Worm (Caenorhabditis elegans) whole organism, late embryonic: ENCODE data around the gene srsy-1.

ENCODE experiments used
- C08G9.2 ChIP-seq: sonication (generic microtip); optimal IDR thresholded peaks from 2 replicates; lab custom pipeline; 2016; ENCODE audit warnings: mild to moderate bottlenecking, missing genetic modification characterization, moderate library complexity, missing compliant biosample characterization
- ahr-1 ChIP-seq: sonication (generic microtip); optimal IDR thresholded peaks from 2 replicates; lab custom pipeline; 2016; ENCODE audit warnings: missing genetic modification characterization, missing compliant biosample characterization
- ceh-14 ChIP-seq: sonication (generic microtip); optimal IDR thresholded peaks from 2 replicates; lab custom pipeline; 2016; ENCODE audit warnings: missing genotype, missing genetic modification characterization, missing compliant biosample characterization
- ceh-2 ChIP-seq: sonication (generic microtip); optimal IDR thresholded peaks from 2 replicates; lab custom pipeline; 2016; ENCODE audit warnings: missing genotype, missing genetic modification characterization, missing compliant biosample characterization
- ceh-30 ChIP-seq: fragments of 150-350 bp; optimal IDR thresholded peaks from 2 replicates; lab custom pipeline; 2014; ENCODE audit warnings: missing biosample characterization, missing genetic modification characterization
- ceh-34 ChIP-seq: sonication (generic microtip); optimal IDR thresholded peaks from 2 replicates; lab custom pipeline; 2016; ENCODE audit warnings: mild to moderate bottlenecking, missing genetic modification characterization, missing compliant biosample characterization
- ceh-45 ChIP-seq: fragments of 200-800 bp; sonication (Bioruptor generic); IDR thresholded peaks from 2 replicates; pipeline ENCODE4 v1.3.6; 2022; ENCODE audit warnings: missing genetic modification reagents, missing genetic modification characterization, missing compliant biosample characterization
- ceh-6 ChIP-seq: fragments of 200-800 bp; sonication (Bioruptor generic); optimal IDR thresholded peaks from 2 replicates; lab custom pipeline; 2018; ENCODE audit warnings: mild to moderate bottlenecking, missing genetic modification characterization, missing compliant biosample characterization
- che-1 ChIP-seq: sonication (generic microtip); optimal IDR thresholded peaks from 2 replicates; lab custom pipeline; 2016; ENCODE audit warnings: mild to moderate bottlenecking, missing genetic modification characterization, missing compliant biosample characterization
- eyg-1 ChIP-seq: sonication (generic microtip); optimal IDR thresholded peaks from 2 replicates; lab custom pipeline; 2016; ENCODE audit warnings: missing genotype, missing genetic modification characterization, missing compliant biosample characterization
- fkh-10 ChIP-seq: fragments of 150-350 bp; optimal IDR thresholded peaks from 2 replicates; lab custom pipeline; 2014; ENCODE audit warnings: missing biosample characterization, missing genetic modification reagents, missing genetic modification characterization
- fkh-6 ChIP-seq: sonication (generic microtip); optimal IDR thresholded peaks from 2 replicates; lab custom pipeline; 2016; ENCODE audit warnings: missing genetic modification characterization, missing compliant biosample characterization
- gmeb-2 ChIP-seq: sonication (generic microtip); optimal IDR thresholded peaks from 2 replicates; lab custom pipeline; 2016; ENCODE audit warnings: missing genetic modification characterization, inconsistent platforms, missing compliant biosample characterization
- hlh-13 ChIP-seq: fragments of 200-800 bp; sonication (Bioruptor generic); optimal IDR thresholded peaks from 2 replicates; lab custom pipeline; 2018; ENCODE audit warnings: mild to moderate bottlenecking, missing genetic modification characterization, missing compliant biosample characterization
- hlh-15 ChIP-seq: sonication (generic microtip); optimal IDR thresholded peaks from 2 replicates; lab custom pipeline; 2016; ENCODE audit warnings: missing genetic modification characterization, missing compliant biosample characterization
- hlh-30 ChIP-seq: sonication (generic microtip); optimal IDR thresholded peaks from 2 replicates; lab custom pipeline; 2017; ENCODE audit warnings: antibody characterized with exemption, missing genetic modification characterization, missing compliant biosample characterization; ENCODE audit not compliant: insufficient read depth
- hlh-6 ChIP-seq: sonication (generic microtip); optimal IDR thresholded peaks from 2 replicates; lab custom pipeline; 2016; ENCODE audit warnings: missing genotype, missing genetic modification characterization, missing compliant biosample characterization
- hlh-8 ChIP-seq: sonication (generic microtip); optimal IDR thresholded peaks from 2 replicates; lab custom pipeline; 2016; ENCODE audit warnings: missing genotype, missing genetic modification characterization, missing compliant biosample characterization
- lin-11 ChIP-seq: fragments of 200-800 bp; sonication (Bioruptor generic); optimal IDR thresholded peaks from 2 replicates; lab custom pipeline; 2018; ENCODE audit warnings: mild to moderate bottlenecking, missing genetic modification characterization, missing compliant biosample characterization
- mec-3 ChIP-seq: sonication (generic microtip); optimal IDR thresholded peaks from 2 replicates; lab custom pipeline; 2016; ENCODE audit warnings: borderline replicate concordance, missing genetic modification characterization, missing compliant biosample characterization
- nfya-1 ChIP-seq: sonication (generic microtip); optimal IDR thresholded peaks from 2 replicates; lab custom pipeline; 2017; ENCODE audit warnings: missing genetic modification characterization, mild to moderate bottlenecking, missing compliant biosample characterization, antibody characterized with exemption, moderate library complexity
- nhr-232 ChIP-seq: sonication (generic microtip); optimal IDR thresholded peaks from 2 replicates; lab custom pipeline; 2016; ENCODE audit warnings: missing genetic modification characterization, missing compliant biosample characterization
- npax-4 ChIP-seq: sonication (generic microtip); optimal IDR thresholded peaks from 2 replicates; lab custom pipeline; 2016; ENCODE audit warnings: missing genetic modification characterization, missing compliant biosample characterization
- odd-2 ChIP-seq: sonication (generic microtip); optimal IDR thresholded peaks from 2 replicates; lab custom pipeline; 2017; ENCODE audit warnings: antibody characterized with exemption, mild to moderate bottlenecking, missing genetic modification characterization, missing compliant biosample characterization
- pax-1 ChIP-seq: fragments of 150-350 bp; optimal IDR thresholded peaks from 2 replicates; lab custom pipeline; 2014; ENCODE audit warnings: missing biosample characterization, missing genetic modification characterization
- pros-1 ChIP-seq: fragments of 150-350 bp; optimal IDR thresholded peaks from 2 replicates; lab custom pipeline; 2014; ENCODE audit warnings: missing biosample characterization, missing genetic modification reagents, missing genetic modification characterization
- rnt-1 ChIP-seq: sonication (generic microtip); optimal IDR thresholded peaks from 2 replicates; lab custom pipeline; 2016; ENCODE audit warnings: missing genetic modification characterization, missing compliant biosample characterization
- sdc-2 ChIP-seq: sonication (generic microtip); optimal IDR thresholded peaks from 2 replicates; lab custom pipeline; 2016; ENCODE audit warnings: missing genotype, missing genetic modification characterization, missing compliant biosample characterization
- sox-4 ChIP-seq: sonication (generic microtip); optimal IDR thresholded peaks from 2 replicates; lab custom pipeline; 2017; ENCODE audit warnings: mild to moderate bottlenecking, missing genetic modification characterization, inconsistent platforms, missing compliant biosample characterization
- syd-9 ChIP-seq: sonication (generic microtip); optimal IDR thresholded peaks from 2 replicates; lab custom pipeline; 2016; ENCODE audit warnings: mild to moderate bottlenecking, missing genetic modification characterization, moderate library complexity, missing compliant biosample characterization
- tbx-2 ChIP-seq: sonication (generic microtip); optimal IDR thresholded peaks from 2 replicates; lab custom pipeline; 2016; ENCODE audit warnings: missing genetic modification characterization, missing compliant biosample characterization
- tbx-7 ChIP-seq: sonication (generic microtip); optimal IDR thresholded peaks from 2 replicates; lab custom pipeline; 2016; ENCODE audit warnings: missing genotype, missing genetic modification characterization, missing compliant biosample characterization
- ttx-3 ChIP-seq: sonication (generic microtip); optimal IDR thresholded peaks from 2 replicates; lab custom pipeline; 2016; ENCODE audit warnings: missing genetic modification reagents, missing genetic modification characterization, missing compliant biosample characterization
- unc-3 ChIP-seq, 2 experiments: fragments of 200-800 bp in 1 of 2; sonication (Bioruptor generic) in 1 of 2; sonication (generic microtip) in 1 of 2; conservative IDR thresholded peaks in 1 of 2; optimal IDR thresholded peaks in 1 of 2; 2 replicates each; pipeline versions ENCODE4 v1.3.6 to Lab custom; 2016 to 2022; ENCODE audit warnings: missing compliant biosample characterization in 2 of 2, missing genetic modification characterization in 2 of 2, missing genetic modification reagents in 1 of 2
- unc-42 ChIP-seq: sonication (generic microtip); optimal IDR thresholded peaks from 2 replicates; lab custom pipeline; 2016; ENCODE audit warnings: missing genotype, missing genetic modification characterization, missing compliant biosample characterization
- unc-55 ChIP-seq: sonication (generic microtip); optimal IDR thresholded peaks from 2 replicates; lab custom pipeline; 2017; ENCODE audit warnings: missing biosample characterization, missing genetic modification reagents, missing genetic modification characterization
- unc-86 ChIP-seq: sonication (generic microtip); optimal IDR thresholded peaks from 2 replicates; lab custom pipeline; 2016; ENCODE audit warnings: missing genetic modification characterization, missing compliant biosample characterization
- zip-5 ChIP-seq: sonication (generic microtip); optimal IDR thresholded peaks from 2 replicates; lab custom pipeline; 2016; ENCODE audit warnings: missing genetic modification characterization, missing compliant biosample characterization

srsy-1 gene

ce11 chrII:5105020-5105419, 10.8 kb upstream of the srsy-1 start (continued):
- TF ChIP-seq hlh-13 (GFP tag; lab: Kevin White, UChicago), result peak; percentile 95
- peak; percentile 95 for TF ChIP-seq fkh-6 (tag; lab: Kevin White, UChicago)
- TF ChIP-seq ttx-3 (tag; lab: Kevin White, UChicago), result peak; percentile 94
- peak; percentile 66 for TF ChIP-seq unc-42
- TF ChIP-seq nhr-232, result peak; percentile 97
- TF ChIP-seq hlh-6, result peak; percentile 98
- TF ChIP-seq eyg-1 (tag; lab: Kevin White, UChicago), result peak; percentile 88
- peak; percentile 90 for TF ChIP-seq sdc-2
- peak; percentile 98 for TF ChIP-seq sox-4
- peak; percentile 94 for TF ChIP-seq lin-11 (tag; lab: Kevin White, UChicago)
- TF ChIP-seq pros-1 (tag; lab: Kevin White, UChicago), result peak; percentile 41
- TF ChIP-seq odd-2 (tag; lab: Kevin White, UChicago), result peak; percentile 72
- TF ChIP-seq mec-3 (tag; lab: Kevin White, UChicago), result peak; percentile 87
- TF ChIP-seq hlh-8, result peak; percentile 95
- TF ChIP-seq tbx-7 (tag; lab: Kevin White, UChicago), result peak; percentile 75
- peak; percentile 79 for TF ChIP-seq zip-5
- TF ChIP-seq ahr-1 (tag; lab: Kevin White, UChicago), result peak; percentile 90
- peak; percentile 92 for TF ChIP-seq unc-86 (tag; lab: Kevin White, UChicago)
- TF ChIP-seq unc-3 (GFP tag; conservative IDR thresholded peaks at IDR 0.05; lab: Robert Waterston, UW), result peak; percentile 97
- peak; percentile 91 for TF ChIP-seq unc-3 (tag; optimal IDR thresholded peaks at IDR 0.05; lab: Kevin White, UChicago)
- peak; percentile 92 for TF ChIP-seq ceh-45 (GFP tag; lab: Robert Waterston, UW)

ce11 chrII:5109693-5110092, 6.1 kb upstream of the srsy-1 start, which contains the start of gene F09C12.2:
Gene F09C12.2, plus strand, starts transcription at chrII:5110012.
- TF ChIP-seq rnt-1 (tag; lab: Kevin White, UChicago), result no peak
- TF ChIP-seq mec-3 (tag; lab: Kevin White, UChicago), result no peak
- no peak for TF ChIP-seq fkh-10
- no peak for TF ChIP-seq gmeb-2 (tag; lab: Kevin White, UChicago)
- TF ChIP-seq hlh-13 (GFP tag; lab: Kevin White, UChicago), result no peak
- no peak for TF ChIP-seq ceh-30
- no peak for TF ChIP-seq nfya-1 (tag; lab: Kevin White, UChicago)
- no peak for TF ChIP-seq pax-1 (tag; lab: Kevin White, UChicago)
- TF ChIP-seq ceh-14 (tag; lab: Kevin White, UChicago), result no peak
- no peak for TF ChIP-seq npax-4
- TF ChIP-seq ahr-1 (tag; lab: Kevin White, UChicago), result no peak
- no peak for TF ChIP-seq pros-1 (tag; lab: Kevin White, UChicago)
- no peak for TF ChIP-seq tbx-2 (tag; lab: Kevin White, UChicago)
- no peak for TF ChIP-seq ceh-34
- no peak for TF ChIP-seq ceh-6 (GFP tag; lab: Kevin White, UChicago)
- TF ChIP-seq hlh-30 (tag; lab: Kevin White, UChicago), result no peak
- TF ChIP-seq ceh-2 (tag; lab: Kevin White, UChicago), result no peak
- no peak for TF ChIP-seq syd-9 (tag; lab: Kevin White, UChicago)
- TF ChIP-seq C08G9.2, result no peak
- no peak for TF ChIP-seq hlh-15 (tag; lab: Kevin White, UChicago)

- no peak for TF ChIP-seq rnt-1 (tag; lab: Kevin White, UChicago)
- TF ChIP-seq eyg-1 (tag; lab: Kevin White, UChicago), result no peak
- TF ChIP-seq tbx-2 (tag; lab: Kevin White, UChicago), result no peak
- no peak for TF ChIP-seq unc-55 (GFP tag; lab: Kevin White, UChicago)
- no peak for TF ChIP-seq che-1 (tag; lab: Kevin White, UChicago)
- TF ChIP-seq, all 69 proteins: peak for 0
Measured at ce11 chrII:5112082-5112481, 3.8 kb upstream of the srsy-1 start, which contains the start of gene F09C12.8. Gene F09C12.8, plus strand, starts transcription at chrII:5112382.
